Fruit fly (Drosophila melanogaster) whole organism, embryonic: ENCODE results near the gene CG11309.

ENCODE experiments used
- Ada2b ChIP-seq: fragments of 200-800 bp; sonication (Bioruptor generic); IDR thresholded peaks from 2 replicates; pipeline ENCODE4 v1.3.6; 2022; ENCODE audit warnings: missing biosample characterization, missing genetic modification characterization
- B-H2 ChIP-seq: fragments of 200-800 bp; sonication (Bioruptor generic); optimal IDR thresholded peaks from 2 replicates; lab custom pipeline; 2018; ENCODE audit warnings: missing biosample characterization, mild to moderate bottlenecking, missing genetic modification characterization
- C15 ChIP-seq: fragments of 200-800 bp; sonication (Bioruptor generic); IDR thresholded peaks from 3 replicates; pipeline ENCODE4 v1.3.6; 2022; ENCODE audit warnings: missing biosample characterization, missing genetic modification characterization
- CG1024 ChIP-seq: fragments of 200-800 bp; sonication (Bioruptor generic); IDR thresholded peaks from 2 replicates; pipeline ENCODE4 v1.3.6; 2022; ENCODE audit warnings: missing biosample characterization, missing genetic modification characterization
- CG11093 ChIP-seq: fragments of 200-800 bp; sonication (Bioruptor generic); IDR thresholded peaks from 3 replicates; pipeline ENCODE4 v1.3.6; 2022; ENCODE audit warnings: missing biosample characterization, missing genetic modification characterization
- CG12391 ChIP-seq: fragments of 200-800 bp; sonication (Bioruptor generic); optimal IDR thresholded peaks from 3 replicates; lab custom pipeline; 2018; ENCODE audit warnings: missing biosample characterization, mild to moderate bottlenecking, missing genetic modification characterization, moderate library complexity
- CG14014 ChIP-seq: fragments of 200-800 bp; sonication (Bioruptor generic); IDR thresholded peaks from 2 replicates; pipeline ENCODE4 v1.3.6; 2022; ENCODE audit warnings: missing biosample characterization, missing genetic modification characterization
- CG15479 ChIP-seq: fragments of 200-800 bp; sonication (Bioruptor generic); optimal IDR thresholded peaks from 3 replicates; lab custom pipeline; 2019; ENCODE audit warnings: missing biosample characterization, mild to moderate bottlenecking, missing genetic modification characterization, moderate library complexity
- CG15601 ChIP-seq: fragments of 200-800 bp; sonication (Bioruptor generic); optimal IDR thresholded peaks from 3 replicates; lab custom pipeline; 2019; ENCODE audit warnings: missing biosample characterization, mild to moderate bottlenecking, missing genetic modification characterization, moderate library complexity
- CG16813 ChIP-seq: fragments of 200-800 bp; sonication (Bioruptor generic); IDR thresholded peaks from 3 replicates; pipeline ENCODE4 v1.3.6; 2022; ENCODE audit warnings: missing biosample characterization, missing genetic modification characterization; ENCODE audit not compliant: partially characterized antibody
- CG18476 ChIP-seq: fragments of 200-800 bp; sonication (Bioruptor generic); optimal IDR thresholded peaks from 2 replicates; lab custom pipeline; 2016; ENCODE audit warnings: missing biosample characterization, mild to moderate bottlenecking, missing genetic modification characterization
- CG2202 ChIP-seq: fragments of 200-800 bp; sonication (Bioruptor generic); optimal IDR thresholded peaks from 2 replicates; lab custom pipeline; 2018; ENCODE audit warnings: missing biosample characterization, mild to moderate bottlenecking, missing genetic modification characterization
- CG32772 ChIP-seq: fragments of 200-800 bp; sonication (Bioruptor generic); IDR thresholded peaks from 2 replicates; pipeline ENCODE4 v1.3.6; 2022; ENCODE audit warnings: missing biosample characterization, missing genetic modification characterization
- CG42726 ChIP-seq: fragments of 200-800 bp; sonication (Bioruptor generic); IDR thresholded peaks from 2 replicates; pipeline ENCODE4 v1.3.6; 2022; ENCODE audit warnings: missing biosample characterization, missing genetic modification characterization; ENCODE audit not compliant: partially characterized antibody
- CG6654 ChIP-seq: fragments of 200-800 bp; sonication (Bioruptor generic); optimal IDR thresholded peaks from 2 replicates; lab custom pipeline; 2017; ENCODE audit warnings: missing biosample characterization, mild to moderate bottlenecking, missing genetic modification characterization
- CG7556 ChIP-seq: fragments of 200-800 bp; sonication (Bioruptor generic); optimal IDR thresholded peaks from 2 replicates; lab custom pipeline; 2017; ENCODE audit warnings: missing biosample characterization, mild to moderate bottlenecking, missing genetic modification characterization
- CG7928 ChIP-seq: fragments of 200-800 bp; sonication (Bioruptor generic); optimal IDR thresholded peaks from 2 replicates; lab custom pipeline; 2017; ENCODE audit warnings: missing biosample characterization, mild to moderate bottlenecking, missing genetic modification characterization
- CG8388 ChIP-seq: fragments of 200-800 bp; sonication (Bioruptor generic); optimal IDR thresholded peaks from 2 replicates; lab custom pipeline; 2019; ENCODE audit warnings: missing biosample characterization, mild to moderate bottlenecking, missing genetic modification characterization, moderate library complexity
- CTCF ChIP-seq: fragments of 200-800 bp; sonication (Bioruptor generic); optimal IDR thresholded peaks from 2 replicates; lab custom pipeline; 2017; ENCODE audit warnings: missing biosample characterization, mild to moderate bottlenecking, missing genetic modification characterization, moderate library complexity
- D19B ChIP-seq: fragments of 200-800 bp; sonication (Bioruptor generic); optimal IDR thresholded peaks from 2 replicates; lab custom pipeline; 2017; ENCODE audit warnings: missing biosample characterization, mild to moderate bottlenecking, missing genetic modification characterization
- Dbx ChIP-seq: fragments of 200-800 bp; sonication (Bioruptor generic); IDR thresholded peaks from 3 replicates; pipeline ENCODE4 v1.3.6; 2022; ENCODE audit warnings: missing biosample characterization, missing genetic modification characterization
- Doc2 ChIP-seq: fragments of 200-800 bp; sonication (Bioruptor generic); IDR thresholded peaks from 2 replicates; pipeline ENCODE4 v1.3.6; 2022; ENCODE audit warnings: missing biosample characterization, missing genetic modification characterization
- Dp ChIP-seq: fragments of 200-800 bp; sonication (Bioruptor generic); optimal IDR thresholded peaks from 2 replicates; lab custom pipeline; 2018; ENCODE audit warnings: missing biosample characterization, mild to moderate bottlenecking, missing genetic modification characterization, moderate library complexity
- Ets65A ChIP-seq: fragments of 200-800 bp; sonication (Bioruptor generic); peaks from one replicate; lab custom pipeline; 2016; ENCODE audit warnings: missing biosample characterization, missing genetic modification characterization
- GATAe ChIP-seq: fragments of 200-800 bp; sonication (Bioruptor generic); conservative IDR thresholded peaks from 2 replicates; pipeline ENCODE4 v1.3.6; 2022; ENCODE audit warnings: missing biosample characterization, missing genetic modification characterization
- HLH3B ChIP-seq: fragments of 200-800 bp; sonication (Bioruptor generic); IDR thresholded peaks from 2 replicates; pipeline ENCODE4 v1.3.6; 2022; ENCODE audit warnings: missing biosample characterization, missing genetic modification characterization
- HmgD ChIP-seq: fragments of 200-800 bp; sonication (Bioruptor generic); optimal IDR thresholded peaks from 3 replicates; lab custom pipeline; 2016; ENCODE audit warnings: missing biosample characterization, missing genetic modification characterization
- Jarid2 ChIP-seq: fragments of 200-800 bp; sonication (Bioruptor generic); optimal IDR thresholded peaks from 3 replicates; lab custom pipeline; 2017; ENCODE audit warnings: mild to moderate bottlenecking, missing biosample characterization, missing genetic modification reagents, missing genetic modification characterization
- Lim3 ChIP-seq: fragments of 200-800 bp; sonication (Bioruptor generic); IDR thresholded peaks from 2 replicates; pipeline ENCODE4 v1.3.6; 2022; ENCODE audit warnings: missing biosample characterization, missing genetic modification characterization
- Med ChIP-seq: fragments of 200-800 bp; sonication (Bioruptor generic); peaks from one replicate; lab custom pipeline; 2016; ENCODE audit warnings: missing biosample characterization, missing genetic modification characterization, mild to moderate bottlenecking, inconsistent platforms, moderate library complexity
- Meics ChIP-seq: fragments of 200-800 bp; sonication (Bioruptor generic); optimal IDR thresholded peaks from 2 replicates; lab custom pipeline; 2017; ENCODE audit warnings: missing biosample characterization, mild to moderate bottlenecking, missing genetic modification characterization
- NfI ChIP-seq: fragments of 200-800 bp; sonication (Bioruptor generic); optimal IDR thresholded peaks from 3 replicates; lab custom pipeline; 2018; ENCODE audit warnings: missing biosample characterization, mild to moderate bottlenecking, missing genetic modification characterization, moderate library complexity
- Oli ChIP-seq: fragments of 200-800 bp; sonication (Bioruptor generic); optimal IDR thresholded peaks from 2 replicates; lab custom pipeline; 2018; ENCODE audit warnings: missing biosample characterization, mild to moderate bottlenecking, missing genetic modification characterization, moderate library complexity
- Sin3A ChIP-seq: fragments of >200 bp; optimal IDR thresholded peaks from 2 replicates; lab custom pipeline; 2018
- ab ChIP-seq: fragments of 200-800 bp; sonication (Bioruptor generic); optimal IDR thresholded peaks from 2 replicates; lab custom pipeline; 2016; ENCODE audit warnings: missing biosample characterization, missing genetic modification characterization
- ase ChIP-seq: fragments of 200-800 bp; sonication (Bioruptor generic); IDR thresholded peaks from 3 replicates; pipeline ENCODE4 v1.3.6; 2022; ENCODE audit warnings: missing biosample characterization, missing genetic modification characterization
- ato ChIP-seq: fragments of 200-800 bp; sonication (Bioruptor generic); IDR thresholded peaks from 2 replicates; pipeline ENCODE4 v1.3.6; 2022; ENCODE audit warnings: missing biosample characterization, missing genetic modification characterization; ENCODE audit not compliant: partially characterized antibody
- chinmo ChIP-seq: fragments of 200-800 bp; sonication (Bioruptor generic); IDR thresholded peaks from 4 replicates; pipeline ENCODE4 v1.3.6; 2022; ENCODE audit warnings: missing biosample characterization, missing genetic modification characterization; ENCODE audit not compliant: partially characterized antibody
- ci ChIP-seq: fragments of 200-800 bp; sonication (Bioruptor generic); IDR thresholded peaks from 3 replicates; pipeline ENCODE4 v1.3.6; 2022; ENCODE audit warnings: missing biosample characterization, missing genetic modification characterization
- dati ChIP-seq: fragments of 200-800 bp; sonication (Bioruptor generic); IDR thresholded peaks from 2 replicates; pipeline ENCODE4 v1.3.6; 2022; ENCODE audit warnings: missing biosample characterization, missing genetic modification characterization
- gsb ChIP-seq: fragments of 200-800 bp; sonication (Bioruptor generic); IDR thresholded peaks from 2 replicates; pipeline ENCODE4 v1.3.6; 2022; ENCODE audit warnings: missing biosample characterization, missing genetic modification characterization
- jigr1 ChIP-seq: fragments of 200-800 bp; sonication (Bioruptor generic); IDR thresholded peaks from 3 replicates; pipeline ENCODE4 v1.3.6; 2022; ENCODE audit warnings: missing biosample characterization, missing genetic modification characterization
- knrl ChIP-seq: fragments of 200-800 bp; sonication (Bioruptor generic); IDR thresholded peaks from 3 replicates; pipeline ENCODE4 v1.3.6; 2022; ENCODE audit warnings: missing biosample characterization, missing genetic modification characterization; ENCODE audit not compliant: partially characterized antibody
- mirr ChIP-seq: fragments of 200-800 bp; sonication (Bioruptor generic); optimal IDR thresholded peaks from 3 replicates; lab custom pipeline; 2018; ENCODE audit warnings: missing biosample characterization, mild to moderate bottlenecking, missing genetic modification characterization
- phol ChIP-seq: fragments of 200-800 bp; sonication (Bioruptor generic); optimal IDR thresholded peaks from 3 replicates; lab custom pipeline; 2018; ENCODE audit warnings: missing biosample characterization, mild to moderate bottlenecking, missing genetic modification characterization, moderate library complexity
- rib ChIP-seq: fragments of 200-800 bp; sonication (Bioruptor generic); IDR thresholded peaks from 2 replicates; pipeline ENCODE4 v1.3.6; 2022; ENCODE audit warnings: missing biosample characterization, missing genetic modification characterization
- run ChIP-seq: fragments of 200-800 bp; sonication (Bioruptor generic); optimal IDR thresholded peaks from 3 replicates; lab custom pipeline; 2018; ENCODE audit warnings: missing biosample characterization, mild to moderate bottlenecking, missing genetic modification characterization
- slbo ChIP-seq: fragments of 200-800 bp; sonication (Bioruptor generic); IDR thresholded peaks from 2 replicates; pipeline ENCODE4 v1.3.6; 2022; ENCODE audit warnings: missing biosample characterization, missing genetic modification characterization
- vnd ChIP-seq: fragments of 200-800 bp; sonication (Bioruptor generic); IDR thresholded peaks from 3 replicates; pipeline ENCODE4 v1.3.6; 2022; ENCODE audit warnings: missing biosample characterization, missing genetic modification characterization; ENCODE audit not compliant: partially characterized antibody
- z ChIP-seq: fragments of 200-800 bp; sonication (Bioruptor generic); IDR thresholded peaks from 3 replicates; pipeline ENCODE4 v1.3.6; 2022; ENCODE audit warnings: missing biosample characterization, missing genetic modification characterization

The CG11309 gene

dm6 chr3L:21284720-21285638, 19.5 kb downstream of the CG11309 start:
- TF ChIP-seq gsb (GFP tag; lab: Robert Waterston, UW) = no peak
- TF ChIP-seq CG32772 (GFP tag; lab: Robert Waterston, UW) = no peak
- TF ChIP-seq dati (GFP tag; lab: Robert Waterston, UW) = 0 out of 2 replicates have a peak, but pooled peaks have one; percentile 2
- 0 out of 3 replicates have a peak, but pooled peaks have one; percentile 16 for TF ChIP-seq ci
- no peak for TF ChIP-seq CG15601
- TF ChIP-seq CG42726 (GFP tag; lab: Robert Waterston, UW) = no peak
- TF ChIP-seq Jarid2 = peak; percentile 34
- no peak for TF ChIP-seq D19B
- TF ChIP-seq CG6654 (GFP tag; lab: Kevin White, UChicago) = no peak
- no peak for TF ChIP-seq Lim3 (GFP tag; lab: Robert Waterston, UW)
- TF ChIP-seq phol (tag; lab: Kevin White, UChicago) = no peak
- no peak for TF ChIP-seq rib
- no peak for TF ChIP-seq NfI
- TF ChIP-seq ab = no peak
- peak; percentile 85 for TF ChIP-seq GATAe
- no peak for TF ChIP-seq Meics (GFP tag; lab: Kevin White, UChicago)
- no peak for TF ChIP-seq z (GFP tag; lab: Robert Waterston, UW)
- TF ChIP-seq jigr1 (GFP tag; lab: Robert Waterston, UW) = no peak
- TF ChIP-seq CG7556 = no peak
- peak; percentile 68 for TF ChIP-seq Ets65A
- no peak for TF ChIP-seq CG16813 (GFP tag; lab: Robert Waterston, UW)
- no peak for TF ChIP-seq Ada2b (GFP tag; lab: Robert Waterston, UW)
- TF ChIP-seq CG1024 = no peak
- TF ChIP-seq knrl (GFP tag; lab: Robert Waterston, UW) = no peak
- no peak for TF ChIP-seq B-H2 (GFP tag; lab: Kevin White, UChicago)
- no peak for TF ChIP-seq HmgD (GFP tag; lab: Kevin White, UChicago)
- no peak for TF ChIP-seq CG7928 (GFP tag; lab: Kevin White, UChicago)
- TF ChIP-seq CG11093 (GFP tag; lab: Robert Waterston, UW) = no peak
- TF ChIP-seq Doc2 (GFP tag; lab: Robert Waterston, UW) = no peak
- no peak for TF ChIP-seq C15 (GFP tag; lab: Robert Waterston, UW)
- no peak for TF ChIP-seq Dp
- 0 out of 4 replicates have a peak, but pooled peaks have one; percentile 19 for TF ChIP-seq chinmo (GFP tag; lab: Robert Waterston, UW)
- TF ChIP-seq vnd (GFP tag; lab: Robert Waterston, UW) = no peak
- 0 out of 2 replicates have a peak, but pooled peaks have one; percentile 26 for TF ChIP-seq slbo (GFP tag; lab: Robert Waterston, UW)
- TF ChIP-seq CG8388 (GFP tag; lab: Kevin White, UChicago) = peak; percentile 98
- TF ChIP-seq CG12391 = no peak
- TF ChIP-seq CG14014 = no peak
- no peak for TF ChIP-seq HLH3B (GFP tag; lab: Robert Waterston, UW)
- no peak for TF ChIP-seq Oli (tag; lab: Kevin White, UChicago)
- no peak for TF ChIP-seq CG2202
- TF ChIP-seq ase (GFP tag; lab: Robert Waterston, UW) = no peak
- TF ChIP-seq CG15479 (GFP tag; lab: Kevin White, UChicago) = no peak
- no peak for TF ChIP-seq CG18476 (GFP tag; lab: Kevin White, UChicago)
- TF ChIP-seq Dbx (GFP tag; lab: Robert Waterston, UW) = no peak
- no peak for TF ChIP-seq ato (GFP tag; lab: Robert Waterston, UW)
- TF ChIP-seq Sin3A = no peak
- no peak for TF ChIP-seq run (tag; lab: Kevin White, UChicago)
- peak; percentile 96 for TF ChIP-seq mirr (GFP tag; lab: Kevin White, UChicago)
- no peak for TF ChIP-seq CTCF (GFP tag; lab: Kevin White, UChicago)
- peak; percentile 56 for TF ChIP-seq Med (GFP tag; lab: Kevin White, UChicago)
